Worm (Caenorhabditis elegans) whole organism, late embryonic: ENCODE data around the gene anmt-1.

Source experiments
- C08G9.2 ChIP-seq: sonication (generic microtip); optimal IDR thresholded peaks from 2 replicates; lab custom pipeline; 2016; ENCODE audit warnings: mild to moderate bottlenecking, missing genetic modification characterization, moderate library complexity, missing compliant biosample characterization
- ceh-9 ChIP-seq: sonication (generic microtip); optimal IDR thresholded peaks from 2 replicates; lab custom pipeline; 2016; ENCODE audit warnings: mild to moderate bottlenecking, missing genetic modification characterization, inconsistent platforms, missing compliant biosample characterization
- che-1 ChIP-seq: sonication (generic microtip); optimal IDR thresholded peaks from 2 replicates; lab custom pipeline; 2016; ENCODE audit warnings: mild to moderate bottlenecking, missing genetic modification characterization, missing compliant biosample characterization
- elt-2 ChIP-seq: sonication (generic microtip); optimal IDR thresholded peaks from 2 replicates; lab custom pipeline; 2016; ENCODE audit warnings: missing genetic modification reagents, missing genetic modification characterization, missing compliant biosample characterization
- hlh-15 ChIP-seq: sonication (generic microtip); optimal IDR thresholded peaks from 2 replicates; lab custom pipeline; 2016; ENCODE audit warnings: missing genetic modification characterization, missing compliant biosample characterization
- hlh-30 ChIP-seq: sonication (generic microtip); optimal IDR thresholded peaks from 2 replicates; lab custom pipeline; 2017; ENCODE audit warnings: antibody characterized with exemption, missing genetic modification characterization, missing compliant biosample characterization; ENCODE audit not compliant: insufficient read depth
- hlh-6 ChIP-seq: sonication (generic microtip); optimal IDR thresholded peaks from 2 replicates; lab custom pipeline; 2016; ENCODE audit warnings: missing genotype, missing genetic modification characterization, missing compliant biosample characterization
- lin-11 ChIP-seq: fragments of 200-800 bp; sonication (Bioruptor generic); optimal IDR thresholded peaks from 2 replicates; lab custom pipeline; 2018; ENCODE audit warnings: mild to moderate bottlenecking, missing genetic modification characterization, missing compliant biosample characterization
- nhr-232 ChIP-seq: sonication (generic microtip); optimal IDR thresholded peaks from 2 replicates; lab custom pipeline; 2016; ENCODE audit warnings: missing genetic modification characterization, missing compliant biosample characterization
- pag-3 ChIP-seq: sonication (generic microtip); optimal IDR thresholded peaks from 2 replicates; lab custom pipeline; 2016; ENCODE audit warnings: missing compliant biosample characterization, missing genetic modification characterization, borderline replicate concordance
- pha-2 ChIP-seq: sonication (generic microtip); optimal IDR thresholded peaks from 2 replicates; lab custom pipeline; 2017; ENCODE audit warnings: mild to moderate bottlenecking, missing genetic modification characterization, missing compliant biosample characterization
- pha-4 ChIP-seq: fragments of 150-350 bp; optimal IDR thresholded peaks from 2 replicates; lab custom pipeline; 2018; ENCODE audit warnings: missing biosample characterization, missing genetic modification reagents, missing genetic modification characterization
- tbx-2 ChIP-seq: sonication (generic microtip); optimal IDR thresholded peaks from 2 replicates; lab custom pipeline; 2016; ENCODE audit warnings: missing genetic modification characterization, missing compliant biosample characterization
- ztf-16 ChIP-seq: sonication (generic microtip); optimal IDR thresholded peaks from 2 replicates; lab custom pipeline; 2017; ENCODE audit warnings: missing genetic modification characterization, missing compliant biosample characterization

DNA sequence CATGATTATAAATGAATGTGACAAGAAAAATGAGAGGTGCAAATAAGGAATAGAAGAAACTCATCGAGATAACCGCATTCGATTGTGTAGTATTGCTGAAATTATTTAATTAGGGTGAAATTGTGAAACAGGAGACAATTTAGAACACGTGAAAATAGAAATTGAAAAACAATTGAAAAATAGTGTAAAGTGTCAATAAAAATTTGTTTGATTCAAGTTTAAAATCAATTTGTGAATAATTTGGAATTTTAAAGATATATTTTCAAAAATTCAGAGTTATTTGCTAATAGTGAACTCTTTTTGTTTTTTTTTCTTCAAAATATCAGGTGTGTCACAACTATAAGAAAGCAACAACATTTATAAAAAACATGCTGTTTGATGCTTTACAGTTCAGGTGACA, 46.7 kb downstream of the anmt-1 start, which contains the start of gene ZK370.4:
- TF ChIP-seq tbx-2 (tag; lab: Kevin White, UChicago), result no peak
- no peak for TF ChIP-seq pha-2
- TF ChIP-seq hlh-6, result no peak
- no peak for TF ChIP-seq lin-11
- no peak for TF ChIP-seq pha-4 (tag; lab: Kevin White, UChicago)
- TF ChIP-seq hlh-15 (tag; lab: Kevin White, UChicago), result no peak
- no peak for TF ChIP-seq elt-2
- TF ChIP-seq pag-3 (tag; lab: Kevin White, UChicago), result no peak
- no peak for TF ChIP-seq hlh-30
- no peak for TF ChIP-seq che-1
- TF ChIP-seq nhr-232 (tag; lab: Kevin White, UChicago), result no peak
- no peak for TF ChIP-seq ceh-9 (tag; lab: Kevin White, UChicago)
- no peak for TF ChIP-seq ztf-16
- TF ChIP-seq C08G9.2 (tag; lab: Kevin White, UChicago), result no peak
